Worm (Caenorhabditis elegans) whole organism, L4 larva: Measurements from ENCODE around the gene zip-1.

ENCODE experiments used
- D1046.2 ChIP-seq: fragments of 200-800 bp; sonication (Bioruptor generic); IDR thresholded peaks from 2 replicates; pipeline ENCODE4 v1.3.6; 2022; ENCODE audit warnings: missing genetic modification characterization, missing compliant biosample characterization
- F10B5.3 ChIP-seq: sonication (generic microtip); optimal IDR thresholded peaks from 2 replicates; lab custom pipeline; 2016; ENCODE audit warnings: mild to moderate bottlenecking, missing genetic modification characterization, missing compliant biosample characterization
- F44E2.7 ChIP-seq: fragments of 200-800 bp; sonication (Bioruptor generic); IDR thresholded peaks from 2 replicates; pipeline ENCODE4 v2.1.2; 2022; ENCODE audit warnings: missing genetic modification characterization, missing compliant biosample characterization
- F49E8.2 ChIP-seq: sonication (generic microtip); optimal IDR thresholded peaks from 2 replicates; lab custom pipeline; 2016; ENCODE audit warnings: missing compliant biosample characterization, mild to moderate bottlenecking, missing genetic modification characterization, borderline replicate concordance
- R02D3.7 ChIP-seq: fragments of 150-350 bp; sonication (generic microtip); optimal IDR thresholded peaks from 3 replicates; lab custom pipeline; 2014; ENCODE audit warnings: missing biosample characterization, missing genetic modification characterization
- T20F7.1 ChIP-seq: fragments of 200-800 bp; sonication (Bioruptor generic); optimal IDR thresholded peaks from 2 replicates; lab custom pipeline; 2018; ENCODE audit warnings: mild to moderate bottlenecking, missing genetic modification characterization, missing compliant biosample characterization
- T26A8.4 ChIP-seq: fragments of 200-800 bp; sonication (Bioruptor generic); IDR thresholded peaks from 2 replicates; pipeline ENCODE4 v1.3.6; 2022; ENCODE audit warnings: missing genetic modification characterization, missing compliant biosample characterization
- Y48G9A.11 ChIP-seq: fragments of 200-800 bp; sonication (Bioruptor generic); IDR thresholded peaks from 2 replicates; pipeline ENCODE4 v1.3.6; 2022; ENCODE audit warnings: missing genetic modification reagents, missing genetic modification characterization, missing compliant biosample characterization
- Y5F2A.4 ChIP-seq: fragments of 200-800 bp; sonication (Bioruptor generic); optimal IDR thresholded peaks from 2 replicates; lab custom pipeline; 2018; ENCODE audit warnings: mild to moderate bottlenecking, missing genetic modification characterization, missing compliant biosample characterization
- Y75B8A.6 ChIP-seq: fragments of 200-800 bp; sonication (Bioruptor generic); IDR thresholded peaks from 2 replicates; pipeline ENCODE4 v1.3.6; 2022; ENCODE audit warnings: missing genetic modification reagents, missing genetic modification characterization, missing compliant biosample characterization
- aha-1 ChIP-seq: fragments of 150-350 bp; peaks from one replicate; lab custom pipeline; 2014; ENCODE audit warnings: missing biosample characterization, missing genetic modification characterization
- aly-2 ChIP-seq: sonication (generic microtip); optimal IDR thresholded peaks from 2 replicates; lab custom pipeline; 2018; ENCODE audit warnings: missing biosample characterization, missing genetic modification characterization
- ceh-20 ChIP-seq: fragments of 200-800 bp; sonication (Bioruptor generic); IDR thresholded peaks from 2 replicates; pipeline ENCODE4 v1.3.6; 2022; ENCODE audit warnings: missing genetic modification reagents, missing genetic modification characterization, missing compliant biosample characterization
- ceh-62 ChIP-seq: sonication (generic microtip); optimal IDR thresholded peaks from 2 replicates; lab custom pipeline; 2017; ENCODE audit warnings: missing biosample characterization, missing genetic modification characterization
- cey-2 ChIP-seq: sonication (generic microtip); optimal IDR thresholded peaks from 3 replicates; lab custom pipeline; 2017; ENCODE audit warnings: missing genetic modification characterization, mild to moderate bottlenecking, missing compliant biosample characterization, antibody characterized with exemption, borderline replicate concordance; ENCODE audit not compliant: insufficient read depth
- daf-19 ChIP-seq: fragments of 200-800 bp; sonication (Bioruptor generic); conservative IDR thresholded peaks from 2 replicates; pipeline ENCODE4 v1.3.6; 2022; ENCODE audit warnings: missing genetic modification characterization, missing compliant biosample characterization
- daf-8 ChIP-seq: fragments of 200-800 bp; sonication (Bioruptor generic); IDR thresholded peaks from 2 replicates; pipeline ENCODE4 v1.3.6; 2022; ENCODE audit warnings: missing genetic modification characterization, missing compliant biosample characterization
- dmd-6 ChIP-seq: fragments of 200-800 bp; sonication (Bioruptor generic); IDR thresholded peaks from 2 replicates; pipeline ENCODE4 v1.3.6; 2022; ENCODE audit warnings: missing genetic modification reagents, missing genetic modification characterization, missing compliant biosample characterization
- dmd-8 ChIP-seq: fragments of 200-800 bp; sonication (Bioruptor generic); IDR thresholded peaks from 2 replicates; pipeline ENCODE4 v1.3.6; 2022; ENCODE audit warnings: missing genetic modification characterization, missing compliant biosample characterization
- dmd-9 ChIP-seq: fragments of 200-800 bp; sonication (Bioruptor generic); IDR thresholded peaks from 2 replicates; pipeline ENCODE4 v1.3.6; 2022; ENCODE audit warnings: missing genetic modification reagents, missing genetic modification characterization, missing compliant biosample characterization
- dve-1 ChIP-seq: sonication (generic microtip); optimal IDR thresholded peaks from 2 replicates; lab custom pipeline; 2017; ENCODE audit warnings: antibody characterized with exemption, mild to moderate bottlenecking, missing genetic modification characterization, missing compliant biosample characterization; ENCODE audit not compliant: insufficient read depth
- egl-43 ChIP-seq: fragments of 200-800 bp; sonication (Bioruptor generic); IDR thresholded peaks from 2 replicates; pipeline ENCODE4 v1.3.6; 2022; ENCODE audit warnings: missing genetic modification reagents, missing genetic modification characterization, missing compliant biosample characterization
- fkh-10 ChIP-seq: fragments of 150-350 bp; optimal IDR thresholded peaks from 2 replicates; lab custom pipeline; 2014; ENCODE audit warnings: missing biosample characterization, missing genetic modification reagents, missing genetic modification characterization
- hlh-11 ChIP-seq: fragments of 200-800 bp; sonication (Bioruptor generic); optimal IDR thresholded peaks from 2 replicates; lab custom pipeline; 2018; ENCODE audit warnings: mild to moderate bottlenecking, missing genetic modification characterization, missing compliant biosample characterization
- hlh-30 ChIP-seq: sonication (generic microtip); optimal IDR thresholded peaks from 2 replicates; lab custom pipeline; 2017; ENCODE audit warnings: antibody characterized with exemption, mild to moderate bottlenecking, missing genetic modification characterization, missing compliant biosample characterization; ENCODE audit not compliant: insufficient read depth
- jun-1 ChIP-seq: fragments of 150-350 bp; optimal IDR thresholded peaks from 2 replicates; lab custom pipeline; 2014; ENCODE audit warnings: missing biosample characterization, missing genetic modification reagents, missing genetic modification characterization
- lin-13 ChIP-seq: fragments of 150-350 bp; optimal IDR thresholded peaks from 2 replicates; lab custom pipeline; 2014; ENCODE audit warnings: missing biosample characterization, missing genetic modification reagents, missing genetic modification characterization
- lin-29 ChIP-seq: fragments of 200-800 bp; sonication (Bioruptor generic); IDR thresholded peaks from 2 replicates; pipeline ENCODE4 v1.3.6; 2022; ENCODE audit warnings: missing genetic modification reagents, missing genetic modification characterization, missing compliant biosample characterization
- lin-38 ChIP-seq: fragments of 200-800 bp; sonication (Bioruptor generic); IDR thresholded peaks from 2 replicates; pipeline ENCODE4 v1.3.6; 2022; ENCODE audit warnings: missing genetic modification reagents, missing genetic modification characterization, missing compliant biosample characterization
- lsy-2 ChIP-seq, 2 experiments: fragments of 150-350 bp in 1 of 2; sonication (generic microtip) in 1 of 2; optimal IDR thresholded peaks; 2 replicates each; lab custom pipeline; 2014 to 2017; ENCODE audit warnings: missing biosample characterization in 2 of 2, missing genetic modification characterization in 2 of 2
- mdt-29 ChIP-seq: fragments of 200-800 bp; sonication (Bioruptor generic); IDR thresholded peaks from 2 replicates; pipeline ENCODE4 v1.3.6; 2022; ENCODE audit warnings: missing genetic modification reagents, missing genetic modification characterization, missing compliant biosample characterization
- mep-1 ChIP-seq: fragments of 150-350 bp; sonication (generic microtip); optimal IDR thresholded peaks from 3 replicates; lab custom pipeline; 2014; ENCODE audit warnings: missing biosample characterization, missing genetic modification characterization
- mxl-3 ChIP-seq: fragments of 200-800 bp; sonication (Bioruptor generic); optimal IDR thresholded peaks from 2 replicates; lab custom pipeline; 2018; ENCODE audit warnings: mild to moderate bottlenecking, missing genetic modification characterization, missing compliant biosample characterization
- nhr-28 ChIP-seq: fragments of 150-350 bp; optimal IDR thresholded peaks from 2 replicates; lab custom pipeline; 2014; ENCODE audit warnings: missing biosample characterization, missing genetic modification characterization
- nhr-41 ChIP-seq: fragments of 200-800 bp; sonication (Bioruptor generic); IDR thresholded peaks from 2 replicates; pipeline ENCODE4 v1.3.6; 2022; ENCODE audit warnings: missing genetic modification reagents, missing genetic modification characterization, missing compliant biosample characterization
- nhr-42 ChIP-seq: fragments of 200-800 bp; sonication (Bioruptor generic); IDR thresholded peaks from 2 replicates; pipeline ENCODE4 v1.3.6; 2022; ENCODE audit warnings: missing genetic modification characterization, missing compliant biosample characterization
- nhr-6 ChIP-seq: fragments of 150-350 bp; optimal IDR thresholded peaks from 2 replicates; lab custom pipeline; 2014; ENCODE audit warnings: missing biosample characterization, missing genetic modification characterization
- nhr-77 ChIP-seq: fragments of 150-350 bp; optimal IDR thresholded peaks from 2 replicates; lab custom pipeline; 2014; ENCODE audit warnings: missing biosample characterization, missing genetic modification characterization
- php-3 ChIP-seq: fragments of 200-800 bp; sonication (Bioruptor generic); IDR thresholded peaks from 2 replicates; pipeline ENCODE4 v1.3.6; 2022; ENCODE audit warnings: missing genetic modification reagents, missing genetic modification characterization, missing compliant biosample characterization
- pqm-1 ChIP-seq: sonication (generic microtip); optimal IDR thresholded peaks from 2 replicates; lab custom pipeline; 2017; ENCODE audit warnings: missing biosample characterization, missing genetic modification characterization
- sdz-12 ChIP-seq: fragments of 200-800 bp; sonication (Bioruptor generic); optimal IDR thresholded peaks from 2 replicates; lab custom pipeline; 2018; ENCODE audit warnings: mild to moderate bottlenecking, missing genetic modification characterization, missing compliant biosample characterization
- tra-1 ChIP-seq: fragments of 200-800 bp; sonication (Bioruptor generic); IDR thresholded peaks from 2 replicates; pipeline ENCODE4 v1.3.6; 2022; ENCODE audit warnings: missing genetic modification reagents, missing genetic modification characterization, missing compliant biosample characterization
- vab-7 ChIP-seq: fragments of 200-800 bp; sonication (Bioruptor generic); IDR thresholded peaks from 2 replicates; pipeline ENCODE4 v1.3.6; 2022; ENCODE audit warnings: missing genetic modification reagents, missing genetic modification characterization, missing compliant biosample characterization
- zip-2 ChIP-seq: fragments of 150-350 bp; optimal IDR thresholded peaks from 2 replicates; lab custom pipeline; 2014; ENCODE audit warnings: missing biosample characterization, missing genetic modification characterization

The zip-1 gene

DNA sequence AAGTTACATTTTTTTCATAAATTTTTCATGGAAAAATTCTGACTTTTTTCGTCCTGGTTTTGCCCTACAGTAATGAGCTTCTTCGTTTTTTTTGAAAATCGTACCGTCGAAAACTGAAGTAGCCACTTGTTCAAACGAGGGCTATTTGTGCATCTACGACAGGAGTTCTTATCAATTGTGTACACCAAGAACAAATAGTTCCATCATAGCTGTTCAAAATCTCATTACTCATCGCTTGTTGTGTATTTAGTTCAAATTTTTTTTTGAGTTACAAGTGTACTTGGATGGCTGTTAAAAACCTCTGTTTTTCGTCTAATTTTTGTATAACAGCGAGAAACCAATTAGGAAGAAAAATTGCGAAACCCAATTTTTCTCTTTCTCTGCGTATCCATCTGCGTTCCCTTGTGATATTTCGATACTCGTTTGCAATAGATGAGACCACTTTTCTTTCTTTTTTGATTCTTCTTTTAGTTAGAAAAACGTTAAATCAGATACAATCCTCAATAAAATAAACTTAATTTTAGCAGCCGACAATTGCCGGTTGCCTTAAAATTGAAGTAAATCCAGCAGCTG lies 28.7 kb upstream of the zip-1 start:
- TF ChIP-seq hlh-30 (peak; percentile 49), mxl-3 (no peak), nhr-28 (tag; lab: Kevin White, UChicago) (peak; percentile 15)

DNA sequence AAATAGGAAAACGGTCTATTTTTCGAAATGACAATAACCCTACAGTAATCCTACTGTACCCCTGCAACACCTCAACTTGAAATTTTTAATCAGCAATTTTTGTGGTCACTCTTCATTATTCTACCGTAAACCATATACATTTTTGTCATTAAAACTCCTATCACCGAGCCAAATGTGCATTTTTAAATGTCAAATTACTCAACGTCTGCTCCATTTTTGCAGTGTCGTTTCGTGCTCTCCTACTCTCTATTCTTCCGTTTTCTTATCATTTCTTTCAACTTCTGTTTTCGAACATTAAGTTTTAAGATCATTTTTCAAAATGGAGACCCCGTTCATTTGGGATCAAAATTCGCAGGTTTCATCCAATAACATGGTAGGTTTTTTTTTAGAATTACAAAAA lies 26.1 kb upstream of the zip-1 start, which contains the start of gene pqn-92:
Gene pqn-92, plus strand, starts transcription at position 307 of the 400 bp plus-strand sequence.
- peak; percentile 27 for TF ChIP-seq hlh-11 (tag; lab: Kevin White, UChicago)
- TF ChIP-seq Y5F2A.4, result no peak
- peak; percentile 99 for TF ChIP-seq nhr-6
- TF ChIP-seq nhr-28 (tag; lab: Kevin White, UChicago), result peak; percentile 65
- peak; percentile 14 for TF ChIP-seq dve-1 (tag; lab: Kevin White, UChicago)
- TF ChIP-seq aly-2 (tag; lab: Kevin White, UChicago), result no peak
- no peak for TF ChIP-seq dmd-9
- TF ChIP-seq daf-8 (GFP tag; lab: Robert Waterston, UW), result no peak
- no peak for TF ChIP-seq D1046.2
- TF ChIP-seq lin-38 (GFP tag; lab: Robert Waterston, UW), result no peak
- TF ChIP-seq cey-2 (tag; lab: Kevin White, UChicago), result no peak
- TF ChIP-seq zip-2 (tag; lab: Kevin White, UChicago), result no peak
- peak; percentile 61; the same call in 1 of the 2 replicates for TF ChIP-seq dmd-6
- TF ChIP-seq nhr-77 (tag; lab: Kevin White, UChicago), result peak; percentile 26
- TF ChIP-seq mdt-29 (GFP tag; lab: Robert Waterston, UW), result no peak
- no peak for TF ChIP-seq ceh-62 (tag; lab: Kevin White, UChicago)
- TF ChIP-seq sdz-12 (GFP tag; lab: Kevin White, UChicago), result no peak
- no peak for TF ChIP-seq vab-7 (GFP tag; lab: Robert Waterston, UW)
- peak; percentile 94 for TF ChIP-seq pqm-1 (tag; lab: Kevin White, UChicago)

- TF ChIP-seq fkh-10 (GFP tag; lab: Kevin White, UChicago), result no peak
- no peak for TF ChIP-seq sdz-12 (GFP tag; lab: Kevin White, UChicago)
- no peak for TF ChIP-seq jun-1
- TF ChIP-seq pqm-1 (tag; lab: Kevin White, UChicago), result peak; percentile 20
- no peak for TF ChIP-seq hlh-11 (tag; lab: Kevin White, UChicago)
- TF ChIP-seq vab-7 (GFP tag; lab: Robert Waterston, UW), result no peak
- no peak for TF ChIP-seq nhr-42 (GFP tag; lab: Robert Waterston, UW)
- no peak for TF ChIP-seq Y5F2A.4
- TF ChIP-seq aly-2 (tag; lab: Kevin White, UChicago), result no peak
- 0 out of 2 replicates have a peak, but pooled peaks have one; percentile 17 for TF ChIP-seq php-3
- no peak for TF ChIP-seq mxl-3
- no peak for TF ChIP-seq T20F7.1
These were observed 20.7 kb upstream of the zip-1 start, which contains the start of gene Y75B8A.39 for ce11 chrIII:12312886-12313285. Gene Y75B8A.39, plus strand, starts transcription at chrIII:12313186.

DNA sequence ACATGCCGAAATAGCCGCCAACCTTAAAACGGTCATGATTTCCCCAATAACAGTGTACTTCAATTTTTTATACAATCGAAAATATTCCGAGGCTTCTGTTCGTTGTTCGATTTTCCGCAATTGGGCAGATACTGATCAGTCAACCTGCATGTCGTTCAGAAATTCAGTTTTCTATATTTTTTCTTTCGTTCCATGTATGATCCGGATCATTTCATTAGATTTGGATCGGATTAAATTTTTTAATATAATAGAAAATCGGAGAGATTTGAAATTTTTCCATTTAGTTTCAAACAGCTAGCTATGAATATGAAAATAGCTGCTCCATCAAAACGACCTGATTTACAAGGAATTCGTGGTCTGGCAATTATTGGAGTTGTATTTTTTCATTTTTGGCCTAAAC lies 18.4 kb upstream of the zip-1 start, which contains the start of gene Y75B8A.37:
Gene Y75B8A.37, plus strand, starts transcription at position 301 of the 400 bp plus-strand sequence.
- TF ChIP-seq ceh-20 (GFP tag; lab: Robert Waterston, UW), result no peak
- no peak for TF ChIP-seq R02D3.7 (tag; lab: Kevin White, UChicago)
- TF ChIP-seq dmd-9, result no peak
- TF ChIP-seq lsy-2 (tag; optimal IDR thresholded peaks at IDR 0.05; lab: Kevin White, UChicago), result no peak
- no peak for TF ChIP-seq F10B5.3 (tag; lab: Kevin White, UChicago)
- TF ChIP-seq T26A8.4 (GFP tag; lab: Robert Waterston, UW), result no peak
- no peak for TF ChIP-seq dmd-8
- TF ChIP-seq daf-19, result no peak

DNA sequence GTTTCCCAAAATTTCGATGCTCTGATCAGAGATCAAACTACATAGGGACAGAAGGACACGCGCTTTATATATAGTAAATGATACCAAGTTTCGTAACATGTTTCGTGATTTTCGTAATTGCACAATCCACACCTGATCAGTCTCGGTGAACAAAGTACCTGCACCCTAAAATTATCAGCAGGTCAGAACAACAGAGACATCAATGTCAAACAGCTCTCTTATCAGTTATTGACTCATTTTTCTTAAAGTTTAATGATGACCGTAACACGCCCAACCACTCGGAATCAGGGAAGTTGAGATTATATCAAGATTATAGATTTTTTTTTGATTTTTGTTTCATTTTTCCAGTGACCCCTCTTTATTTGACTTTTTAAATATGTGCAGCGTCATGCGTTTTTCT lies 16.1 kb upstream of the zip-1 start:
- TF ChIP-seq lin-29, result no peak
- no peak for TF ChIP-seq mep-1 (tag; lab: Kevin White, UChicago)
- TF ChIP-seq lin-13 (GFP tag; lab: Kevin White, UChicago), result peak; percentile 38
- TF ChIP-seq Y75B8A.6 (GFP tag; lab: Robert Waterston, UW), result no peak
- TF ChIP-seq vab-7 (GFP tag; lab: Robert Waterston, UW), result no peak
- no peak for TF ChIP-seq F49E8.2 (tag; lab: Kevin White, UChicago)
- no peak for TF ChIP-seq aha-1
- TF ChIP-seq nhr-41 (GFP tag; lab: Robert Waterston, UW), result peak; percentile 92
- TF ChIP-seq tra-1 (GFP tag; lab: Robert Waterston, UW), result no peak
- no peak for TF ChIP-seq Y48G9A.11 (GFP tag; lab: Robert Waterston, UW)
- TF ChIP-seq hlh-30, result peak; percentile 49
- TF ChIP-seq egl-43 (GFP tag; lab: Robert Waterston, UW), result no peak
- no peak for TF ChIP-seq F44E2.7 (GFP tag; lab: Robert Waterston, UW)
- TF ChIP-seq nhr-28 (tag; lab: Kevin White, UChicago), result peak; percentile 83
